Worm (Caenorhabditis elegans): ENCODE data around the gene M117.4.

DNA sequence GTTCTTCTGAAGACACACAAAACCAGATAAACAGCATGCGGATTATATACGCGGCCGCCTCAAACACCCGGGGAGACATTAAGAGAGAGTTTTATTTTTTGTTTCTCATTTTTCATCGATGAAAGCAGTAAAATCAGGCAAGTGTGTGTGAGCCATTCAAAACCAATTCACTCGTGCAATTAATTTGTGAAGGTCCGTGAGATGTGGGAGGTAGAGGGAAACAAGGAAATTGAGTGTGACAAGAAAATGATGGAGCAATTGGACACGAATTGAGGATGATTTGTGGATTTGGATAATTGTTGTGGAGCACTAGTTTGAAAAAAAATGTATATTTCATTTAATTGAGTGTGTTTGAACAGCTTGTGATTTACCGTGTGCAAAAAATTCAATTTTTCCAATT is 45.6 kb downstream of the M117.4 start:
- TF ChIP-seq pros-1 (tag; optimal IDR thresholded peaks at IDR 0.05) (no peak), eyg-1 (tag; optimal IDR thresholded peaks at IDR 0.05) (no peak), pha-4 (tag; optimal IDR thresholded peaks at IDR 0.05) (no peak), C08G9.2 (tag; optimal IDR thresholded peaks at IDR 0.05) (no peak), gmeb-2 (tag; optimal IDR thresholded peaks at IDR 0.05) (no peak), ama-1 (optimal IDR thresholded peaks at IDR 0.05) (no peak), lim-6 (tag; optimal IDR thresholded peaks at IDR 0.05) (no peak), rnt-1 (tag; optimal IDR thresholded peaks at IDR 0.05) (no peak)
